Fruit fly (Drosophila melanogaster): ENCODE results near the gene CG15739.

CG15739 gene

DNA sequence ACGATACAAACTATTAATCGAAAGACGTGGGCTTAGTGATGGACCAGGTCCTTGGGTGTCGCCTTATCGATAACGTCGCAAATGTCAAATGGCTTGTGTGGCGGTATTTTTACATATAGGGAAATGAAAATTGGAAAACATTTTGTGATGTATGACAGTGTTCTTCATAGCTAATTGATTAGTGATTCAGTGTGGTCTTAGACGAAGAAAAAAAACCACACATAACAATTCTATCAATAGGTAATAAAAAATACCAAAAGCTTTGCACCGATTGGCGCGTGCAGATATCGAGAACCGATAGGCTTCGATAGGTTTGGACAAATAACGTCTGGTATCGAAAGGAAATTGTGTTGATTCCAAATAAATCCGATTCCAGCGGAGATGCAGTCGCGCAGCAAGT, 4.3 kb upstream of the CG15739 start, which contains the start of the genes Nrd1 and CG1847 (continued):
- TF ChIP-seq CG17612 (GFP tag; IDR thresholded peaks at IDR 0.05) (no peak), cwo (GFP tag; optimal IDR thresholded peaks at IDR 0.05) (no peak), Mes4 (GFP tag; optimal IDR thresholded peaks at IDR 0.05) (no peak), CG7839 (tag; optimal IDR thresholded peaks at IDR 0.05) (no peak), Mad (GFP tag; optimal IDR thresholded peaks at IDR 0.05) (no peak), Mrtf (GFP tag; IDR thresholded peaks at IDR 0.05) (no peak), zen2 (GFP tag; IDR thresholded peaks at IDR 0.05; ENCODE audit: partially characterized antibody) (peak; percentile 63; the same call in 1 of the 3 replicates), ATbp (GFP tag; optimal IDR thresholded peaks at IDR 0.05) (no peak), CG11398 (GFP tag; optimal IDR thresholded peaks at IDR 0.05) (no peak), z (GFP tag; IDR thresholded peaks at IDR 0.05) (no peak), H15 (GFP tag; IDR thresholded peaks at IDR 0.05) (no peak), CG4424 (GFP tag; optimal IDR thresholded peaks at IDR 0.05) (no peak), croc (GFP tag; conservative IDR thresholded peaks at IDR 0.05) (no peak), slp2 (GFP tag; optimal IDR thresholded peaks at IDR 0.05) (no peak), salm (tag; optimal IDR thresholded peaks at IDR 0.05) (no peak), schlank (tag; optimal IDR thresholded peaks at IDR 0.05) (no peak), lab (GFP tag; optimal IDR thresholded peaks at IDR 0.05) (no peak), ab (GFP tag; optimal IDR thresholded peaks at IDR 0.05) (no peak), az2 (GFP tag; optimal IDR thresholded peaks at IDR 0.05) (no peak), gem (tag; optimal IDR thresholded peaks at IDR 0.05) (no peak), bbx (GFP tag; IDR thresholded peaks at IDR 0.05; ENCODE audit: partially characterized antibody) (peak; percentile 55), CG6254 (GFP tag; optimal IDR thresholded peaks at IDR 0.05) (no peak), Scr (GFP tag; IDR thresholded peaks at IDR 0.05; ENCODE audit: partially characterized antibody) (peak; percentile 84), Drgx (GFP tag; IDR thresholded peaks at IDR 0.05) (no peak), CG15479 (GFP tag; optimal IDR thresholded peaks at IDR 0.05) (no peak), CG14860 (GFP tag; IDR thresholded peaks at IDR 0.05; ENCODE audit: partially characterized antibody) (peak; percentile 89; the same call in 2 of the 3 replicates), CG34224 (GFP tag; IDR thresholded peaks at IDR 0.05; ENCODE audit: partially characterized antibody) (peak; percentile 86), row (GFP tag; IDR thresholded peaks at IDR 0.05) (0 out of 3 replicates have a peak, but pooled peaks have one; percentile 17), stc (GFP tag; IDR thresholded peaks at IDR 0.05) (no peak), al (GFP tag; IDR thresholded peaks at IDR 0.05) (no peak), CG6791 (GFP tag; IDR thresholded peaks at IDR 0.05; ENCODE audit: partially characterized antibody) (peak; percentile 78), CG12942 (GFP tag; optimal IDR thresholded peaks at IDR 0.05) (no peak), h (optimal IDR thresholded peaks at IDR 0.05) (no peak), chif (GFP tag; optimal IDR thresholded peaks at IDR 0.05) (no peak), CG42726 (GFP tag; IDR thresholded peaks at IDR 0.05; ENCODE audit: partially characterized antibody) (no peak), fd102C (GFP tag; optimal IDR thresholded peaks at IDR 0.05) (no peak), Rx (GFP tag; IDR thresholded peaks at IDR 0.05) (no peak), CG3726 (GFP tag; IDR thresholded peaks at IDR 0.05) (no peak), CG7987 (GFP tag; optimal IDR thresholded peaks at IDR 0.05) (no peak), sc (optimal IDR thresholded peaks at IDR 0.05) (no peak), sc (GFP tag; optimal IDR thresholded peaks at IDR 0.05) (no peak), fd96Cb (tag; optimal IDR thresholded peaks at IDR 0.05) (no peak), Hmx (GFP tag; optimal IDR thresholded peaks at IDR 0.05) (no peak), Oli (tag; optimal IDR thresholded peaks at IDR 0.05) (no peak), Dad (GFP tag; optimal IDR thresholded peaks at IDR 0.05) (no peak), Blimp-1 (GFP tag; optimal IDR thresholded peaks at IDR 0.05) (no peak), CG3847 (GFP tag; IDR thresholded peaks at IDR 0.05) (no peak), ham (GFP tag; IDR thresholded peaks at IDR 0.05) (no peak), CG6689 (GFP tag; IDR thresholded peaks at IDR 0.05) (no peak), Adf1 (GFP tag; IDR thresholded peaks at IDR 0.05) (no peak), ken (GFP tag; IDR thresholded peaks at IDR 0.05) (no peak), CG15514 (GFP tag; optimal IDR thresholded peaks at IDR 0.05) (no peak)

All from whole organism, embryonic.